Worm (Caenorhabditis elegans): ENCODE measurements around the gene tdo-2.

- no peak for TF ChIP-seq him-1 (tag; optimal IDR thresholded peaks at IDR 0.05)
- no peak for TF ChIP-seq dao-5 (tag; optimal IDR thresholded peaks at IDR 0.05)
Observed at ce11 chrIII:5869429-5869828, 50.3 kb downstream of the tdo-2 start, which contains the start of gene F01F1.15.

Measured in whole organism, L4/young adult.